Fruit fly (Drosophila melanogaster) whole organism, embryonic: Measurements from ENCODE around the gene Sec13.
A peak's percentile ranks its signal among the peaks of the same experiment; 100 is the strongest.

Source experiments
- Atf-2 ChIP-seq: fragments of 200-800 bp; sonication (Bioruptor generic); optimal IDR thresholded peaks from 2 replicates; lab custom pipeline; 2016; ENCODE audit warnings: missing biosample characterization, missing genetic modification characterization
- Atf6 ChIP-seq: fragments of 200-800 bp; sonication (Bioruptor generic); IDR thresholded peaks from 2 replicates; pipeline ENCODE4 v1.3.6; 2022; ENCODE audit warnings: missing biosample characterization, missing genetic modification characterization
- CG1024 ChIP-seq: fragments of 200-800 bp; sonication (Bioruptor generic); IDR thresholded peaks from 2 replicates; pipeline ENCODE4 v1.3.6; 2022; ENCODE audit warnings: missing biosample characterization, missing genetic modification characterization
- CG11723 ChIP-seq: fragments of 200-800 bp; sonication (Bioruptor generic); optimal IDR thresholded peaks from 2 replicates; lab custom pipeline; 2017; ENCODE audit warnings: missing biosample characterization, mild to moderate bottlenecking, missing genetic modification characterization
- CG14965 ChIP-seq: fragments of 200-800 bp; sonication (Bioruptor generic); optimal IDR thresholded peaks from 2 replicates; lab custom pipeline; 2016; ENCODE audit warnings: missing biosample characterization, missing genetic modification characterization, borderline replicate concordance
- CG1602 ChIP-seq: fragments of 200-800 bp; sonication (Bioruptor generic); optimal IDR thresholded peaks from 3 replicates; lab custom pipeline; 2016; ENCODE audit warnings: missing biosample characterization, missing genetic modification characterization
- CG17802 ChIP-seq: fragments of 200-800 bp; sonication (Bioruptor generic); optimal IDR thresholded peaks from 2 replicates; lab custom pipeline; 2018; ENCODE audit warnings: missing biosample characterization, mild to moderate bottlenecking, missing genetic modification characterization, moderate library complexity
- CG18262 ChIP-seq: fragments of 200-800 bp; optimal IDR thresholded peaks from 3 replicates; lab custom pipeline; 2019; ENCODE audit warnings: missing biosample characterization, mild to moderate bottlenecking, missing genetic modification characterization, moderate library complexity
- CG18476 ChIP-seq: fragments of 200-800 bp; sonication (Bioruptor generic); optimal IDR thresholded peaks from 2 replicates; lab custom pipeline; 2016; ENCODE audit warnings: missing biosample characterization, mild to moderate bottlenecking, missing genetic modification characterization
- CG2116 ChIP-seq: fragments of 200-800 bp; sonication (Bioruptor generic); optimal IDR thresholded peaks from 3 replicates; lab custom pipeline; 2018; ENCODE audit warnings: missing biosample characterization, mild to moderate bottlenecking, missing genetic modification characterization
- CG2889 ChIP-seq: fragments of 200-800 bp; sonication (Bioruptor generic); IDR thresholded peaks from 3 replicates; pipeline ENCODE4 v1.3.6; 2022; ENCODE audit warnings: missing biosample characterization, missing genetic modification characterization
- CG31388 ChIP-seq: fragments of 200-800 bp; sonication (Bioruptor generic); optimal IDR thresholded peaks from 2 replicates; lab custom pipeline; 2016; ENCODE audit warnings: missing biosample characterization, missing genetic modification characterization
- CG33557 ChIP-seq: fragments of 200-800 bp; sonication (Bioruptor generic); optimal IDR thresholded peaks from 2 replicates; lab custom pipeline; 2019; ENCODE audit warnings: missing biosample characterization, mild to moderate bottlenecking, missing genetic modification characterization, moderate library complexity
- CG43689 ChIP-seq: fragments of 200-800 bp; sonication (Bioruptor generic); IDR thresholded peaks from 2 replicates; pipeline ENCODE4 v1.3.6; 2022; ENCODE audit warnings: missing biosample characterization, missing genetic modification characterization
- CG4707 ChIP-seq: fragments of 200-800 bp; sonication (Bioruptor generic); optimal IDR thresholded peaks from 2 replicates; lab custom pipeline; 2018; ENCODE audit warnings: missing biosample characterization, mild to moderate bottlenecking, missing genetic modification characterization, moderate library complexity
- CG7372 ChIP-seq: fragments of 200-800 bp; sonication (Bioruptor generic); IDR thresholded peaks from 2 replicates; pipeline ENCODE4 v1.3.6; 2022; ENCODE audit warnings: missing biosample characterization, missing genetic modification characterization
- CG7987 ChIP-seq: fragments of 200-800 bp; sonication (Bioruptor generic); optimal IDR thresholded peaks from 2 replicates; lab custom pipeline; 2018; ENCODE audit warnings: missing biosample characterization, mild to moderate bottlenecking, missing genetic modification characterization, moderate library complexity
- CG8765 ChIP-seq: fragments of 200-800 bp; sonication (Bioruptor generic); IDR thresholded peaks from 2 replicates; pipeline ENCODE4 v1.3.6; 2022; ENCODE audit warnings: missing biosample characterization, missing genetic modification characterization
- CG9932 ChIP-seq: fragments of 200-800 bp; sonication (Bioruptor generic); IDR thresholded peaks from 2 replicates; pipeline ENCODE4 v1.3.6; 2022; ENCODE audit warnings: missing biosample characterization, missing genetic modification characterization
- CHES-1-like ChIP-seq: fragments of 200-800 bp; sonication (Bioruptor generic); optimal IDR thresholded peaks from 2 replicates; lab custom pipeline; 2016; ENCODE audit warnings: missing biosample characterization, missing genetic modification characterization
- CTCF ChIP-seq: fragments of 200-800 bp; sonication (Bioruptor generic); optimal IDR thresholded peaks from 2 replicates; lab custom pipeline; 2017; ENCODE audit warnings: missing biosample characterization, mild to moderate bottlenecking, missing genetic modification characterization, moderate library complexity
- D ChIP-seq, 2 experiments: fragments of 200-800 bp in 1 of 2; fragments of >200 bp in 1 of 2; sonication (Bioruptor generic) in 1 of 2; optimal IDR thresholded peaks; 2 replicates in 1 of 2; 3 replicates in 1 of 2; lab custom pipeline; 2017; ENCODE audit warnings: mild to moderate bottlenecking in 1 of 2, missing biosample characterization in 1 of 2, missing genetic modification characterization in 1 of 2, missing genetic modification reagents in 1 of 2
- Dek ChIP-seq: fragments of 200-800 bp; sonication (Bioruptor generic); optimal IDR thresholded peaks from 3 replicates; lab custom pipeline; 2019; ENCODE audit warnings: missing biosample characterization, mild to moderate bottlenecking, missing genetic modification characterization, moderate library complexity
- Dip2 ChIP-seq: fragments of 200-800 bp; sonication (Bioruptor generic); IDR thresholded peaks from 2 replicates; pipeline ENCODE4 v1.3.6; 2022; ENCODE audit warnings: missing biosample characterization, missing genetic modification characterization
- Fer1 ChIP-seq: fragments of 200-800 bp; sonication (Bioruptor generic); optimal IDR thresholded peaks from 2 replicates; lab custom pipeline; 2017; ENCODE audit warnings: missing biosample characterization, mild to moderate bottlenecking, missing genetic modification characterization
- Hr3 ChIP-seq: fragments of 200-800 bp; sonication (Bioruptor generic); optimal IDR thresholded peaks from 3 replicates; lab custom pipeline; 2016; ENCODE audit warnings: missing biosample characterization, missing genetic modification characterization
- Hr39 ChIP-seq: fragments of >200 bp; optimal IDR thresholded peaks from 2 replicates; lab custom pipeline; 2017
- NfI ChIP-seq: fragments of 200-800 bp; sonication (Bioruptor generic); optimal IDR thresholded peaks from 3 replicates; lab custom pipeline; 2018; ENCODE audit warnings: missing biosample characterization, mild to moderate bottlenecking, missing genetic modification characterization, moderate library complexity
- Opbp ChIP-seq: fragments of 200-800 bp; sonication (Bioruptor generic); IDR thresholded peaks from 3 replicates; pipeline ENCODE4 v1.3.6; 2022; ENCODE audit warnings: missing biosample characterization, missing genetic modification characterization; ENCODE audit not compliant: partially characterized antibody
- Vsx1 ChIP-seq: fragments of 200-800 bp; sonication (Bioruptor generic); optimal IDR thresholded peaks from 2 replicates; lab custom pipeline; 2017; ENCODE audit warnings: missing biosample characterization, mild to moderate bottlenecking, missing genetic modification characterization, missing genetic modification reagents
- ase ChIP-seq: fragments of 200-800 bp; sonication (Bioruptor generic); IDR thresholded peaks from 3 replicates; pipeline ENCODE4 v1.3.6; 2022; ENCODE audit warnings: missing biosample characterization, missing genetic modification characterization
- caup ChIP-seq: fragments of 200-800 bp; sonication (Bioruptor generic); optimal IDR thresholded peaks from 3 replicates; lab custom pipeline; 2017; ENCODE audit warnings: missing biosample characterization, mild to moderate bottlenecking, missing genetic modification characterization, moderate library complexity; ENCODE audit not compliant: severe bottlenecking
- gro ChIP-seq: fragments of 200-800 bp; sonication (Bioruptor generic); optimal IDR thresholded peaks from 2 replicates; lab custom pipeline; 2016; ENCODE audit warnings: missing biosample characterization, missing genetic modification characterization
- lilli ChIP-seq: fragments of 200-800 bp; sonication (Bioruptor generic); optimal IDR thresholded peaks from 3 replicates; lab custom pipeline; 2016; ENCODE audit warnings: missing biosample characterization, missing genetic modification characterization
- lola ChIP-seq, 3 experiments: fragments of >200 bp in 2 of 3; fragments of 200-800 bp in 1 of 3; sonication (Bioruptor generic) in 1 of 3; optimal IDR thresholded peaks; 2 replicates each; lab custom pipeline; 2017 to 2019; ENCODE audit warnings: missing biosample characterization in 3 of 3, missing genetic modification characterization in 3 of 3, mild to moderate bottlenecking in 1 of 3, moderate library complexity in 1 of 3
- lov ChIP-seq, 2 experiments: fragments of 200-800 bp in 1 of 2; fragments of >200 bp in 1 of 2; sonication (Bioruptor generic) in 1 of 2; IDR thresholded peaks in 1 of 2; optimal IDR thresholded peaks in 1 of 2; 2 replicates in 1 of 2; 3 replicates in 1 of 2; pipeline versions ENCODE4 v1.3.6 to Lab custom; 2017 to 2022; ENCODE audit warnings: missing biosample characterization in 1 of 2, missing genetic modification characterization in 1 of 2
- odd ChIP-seq: fragments of 200-800 bp; sonication (Bioruptor generic); optimal IDR thresholded peaks from 2 replicates; lab custom pipeline; 2017; ENCODE audit warnings: missing biosample characterization, mild to moderate bottlenecking, missing genetic modification characterization
- org-1 ChIP-seq: fragments of 200-800 bp; sonication (Bioruptor generic); optimal IDR thresholded peaks from 2 replicates; lab custom pipeline; 2017; ENCODE audit warnings: missing biosample characterization, missing genetic modification characterization
- otp ChIP-seq: fragments of 200-800 bp; sonication (Bioruptor generic); IDR thresholded peaks from 3 replicates; pipeline ENCODE4, ENCODE4 v1.3.6; 2022; ENCODE audit warnings: missing biosample characterization, missing genetic modification characterization
- pan ChIP-seq, 4 experiments: fragments of >200 bp in 3 of 4; fragments of 200-800 bp in 1 of 4; sonication (Bioruptor generic) in 1 of 4; optimal IDR thresholded peaks in 3 of 4; IDR thresholded peaks in 1 of 4; 2 replicates each; pipeline versions ENCODE4 v1.3.6 to Lab custom; 2017 to 2022; ENCODE audit warnings: missing biosample characterization in 2 of 4, missing genetic modification characterization in 2 of 4, mixed read lengths in 1 of 4
- pnt ChIP-seq: fragments of 200-800 bp; sonication (Bioruptor generic); optimal IDR thresholded peaks from 3 replicates; lab custom pipeline; 2016; ENCODE audit warnings: missing biosample characterization, missing genetic modification characterization
- repo ChIP-seq: fragments of 200-800 bp; sonication (Bioruptor generic); optimal IDR thresholded peaks from 2 replicates; lab custom pipeline; 2016; ENCODE audit warnings: missing biosample characterization, missing genetic modification characterization
- slbo ChIP-seq: fragments of 200-800 bp; sonication (Bioruptor generic); IDR thresholded peaks from 2 replicates; pipeline ENCODE4 v1.3.6; 2022; ENCODE audit warnings: missing biosample characterization, missing genetic modification characterization
- sqz ChIP-seq: fragments of 200-800 bp; sonication (Bioruptor generic); optimal IDR thresholded peaks from 3 replicates; lab custom pipeline; 2018; ENCODE audit warnings: missing biosample characterization, mild to moderate bottlenecking, missing genetic modification characterization
- tio ChIP-seq: fragments of 200-800 bp; sonication (Bioruptor generic); optimal IDR thresholded peaks from 2 replicates; lab custom pipeline; 2017; ENCODE audit warnings: missing biosample characterization, missing genetic modification characterization, inconsistent platforms
- unpg ChIP-seq: fragments of 200-800 bp; sonication (Bioruptor generic); optimal IDR thresholded peaks from 3 replicates; lab custom pipeline; 2018; ENCODE audit warnings: missing biosample characterization, mild to moderate bottlenecking, missing genetic modification characterization, moderate library complexity
- vnd ChIP-seq: fragments of 200-800 bp; sonication (Bioruptor generic); IDR thresholded peaks from 3 replicates; pipeline ENCODE4 v1.3.6; 2022; ENCODE audit warnings: missing biosample characterization, missing genetic modification characterization; ENCODE audit not compliant: partially characterized antibody
- wor ChIP-seq: fragments of 200-800 bp; sonication (Bioruptor generic); IDR thresholded peaks from 2 replicates; pipeline ENCODE4 v1.3.6; 2022; ENCODE audit warnings: missing biosample characterization, missing genetic modification characterization
- zfh2 ChIP-seq: fragments of 200-800 bp; sonication (Bioruptor generic); optimal IDR thresholded peaks from 2 replicates; lab custom pipeline; 2016; ENCODE audit warnings: missing biosample characterization, missing genetic modification characterization

Sec13 gene

DNA sequence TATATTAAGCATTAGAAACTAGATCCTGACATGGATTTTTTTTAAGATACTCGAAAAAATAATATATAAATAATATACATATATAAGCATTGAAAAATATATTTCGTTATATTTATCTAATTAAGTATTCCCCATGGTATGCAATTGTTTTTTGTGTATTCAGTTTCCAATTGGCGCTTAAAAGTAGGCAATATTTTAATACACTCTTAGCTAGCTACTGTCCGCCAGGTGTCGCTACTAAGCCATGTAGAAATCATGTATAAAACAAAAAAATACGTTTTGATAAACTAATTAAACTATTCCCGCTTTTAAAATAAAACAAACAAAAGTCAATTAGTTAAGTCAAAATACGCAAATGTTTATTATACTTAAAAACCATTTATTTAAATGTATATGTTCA, 24.8 kb upstream of the Sec13 start (continued):
- no peak for TF ChIP-seq CG8765 (GFP tag; lab: Robert Waterston, UW)
- TF ChIP-seq D (optimal IDR thresholded peaks at IDR 0.05; lab: Kevin White, UChicago), result no peak
- peak; percentile 51 for TF ChIP-seq D (GFP tag; optimal IDR thresholded peaks at IDR 0.05; lab: Kevin White, UChicago)
- peak; percentile 30 for TF ChIP-seq Hr3
- TF ChIP-seq sqz (GFP tag; lab: Kevin White, UChicago), result peak; percentile 52
- TF ChIP-seq ase (GFP tag; lab: Robert Waterston, UW), result peak; percentile 45; the same call in 1 of the 3 replicates
- no peak for TF ChIP-seq CG31388 (GFP tag; lab: Kevin White, UChicago)
- TF ChIP-seq repo (GFP tag; lab: Kevin White, UChicago), result peak; percentile 5
- peak; percentile 86 for TF ChIP-seq CG7987 (GFP tag; lab: Kevin White, UChicago)
- peak; percentile 72 for TF ChIP-seq Fer1
- no peak for TF ChIP-seq Dek (tag; lab: Kevin White, UChicago)
- TF ChIP-seq slbo (GFP tag; lab: Robert Waterston, UW), result peak; percentile 47; the same call in 1 of the 2 replicates
- peak; percentile 66 for TF ChIP-seq CG17802 (tag; lab: Kevin White, UChicago)
- no peak for TF ChIP-seq CG1024 (GFP tag; lab: Robert Waterston, UW)
- peak; percentile 65 for TF ChIP-seq CG33557
- peak; percentile 22 for TF ChIP-seq tio (GFP tag; lab: Kevin White, UChicago)
- TF ChIP-seq Vsx1, result peak; percentile 77
- peak; percentile 44 for TF ChIP-seq unpg (GFP tag; lab: Kevin White, UChicago)
- TF ChIP-seq caup, result peak; percentile 73
- no peak for TF ChIP-seq pnt (GFP tag; lab: Kevin White, UChicago)
- TF ChIP-seq CTCF (GFP tag; lab: Kevin White, UChicago), result peak; percentile 98
- TF ChIP-seq CG7372 (GFP tag; lab: Robert Waterston, UW), result no peak; the same call in 1 of the 2 replicates
- TF ChIP-seq CG2116 (GFP tag; lab: Kevin White, UChicago), result no peak
- TF ChIP-seq lov (optimal IDR thresholded peaks at IDR 0.05; lab: Kevin White, UChicago), result no peak
- TF ChIP-seq lov (GFP tag; IDR thresholded peaks at IDR 0.05; lab: Robert Waterston, UW), result no peak
- peak; percentile 73 for TF ChIP-seq CG4707
- TF ChIP-seq NfI, result peak; percentile 77
- TF ChIP-seq gro (GFP tag; lab: Kevin White, UChicago), result no peak
- no peak for TF ChIP-seq Dip2
- TF ChIP-seq pan (optimal IDR thresholded peaks at IDR 0.05; lab: Kevin White, UChicago), result no peak
- TF ChIP-seq pan (GFP tag; optimal IDR thresholded peaks at IDR 0.05 in 1 of 2, IDR thresholded peaks at IDR 0.05 in 1 of 2), result peak in 1 of 2 experiments; percentile 11
- TF ChIP-seq vnd (GFP tag; lab: Robert Waterston, UW), result no peak
- peak; percentile 57 for TF ChIP-seq CG18262
- no peak for TF ChIP-seq Atf6 (GFP tag; lab: Robert Waterston, UW)
- TF ChIP-seq otp (GFP tag; lab: Robert Waterston, UW), result peak; percentile 47; the same call in 1 of the 3 replicates
- TF ChIP-seq CHES-1-like (GFP tag; lab: Kevin White, UChicago), result no peak
- no peak for TF ChIP-seq lola (GFP tag; optimal IDR thresholded peaks at IDR 0.05; lab: Kevin White, UChicago)
- TF ChIP-seq CG1602 (GFP tag; lab: Kevin White, UChicago), result peak; percentile 38
- TF ChIP-seq Opbp (GFP tag; lab: Robert Waterston, UW), result peak; percentile 42; the same call in 1 of the 3 replicates
- TF ChIP-seq CG9932 (GFP tag; lab: Robert Waterston, UW), result peak; percentile 32; the same call in 1 of the 2 replicates
- no peak for TF ChIP-seq CG11723 (GFP tag; lab: Kevin White, UChicago)
- no peak for TF ChIP-seq wor (GFP tag; lab: Robert Waterston, UW)
- no peak for TF ChIP-seq CG2889 (GFP tag; lab: Robert Waterston, UW)
- TF ChIP-seq lilli (GFP tag; lab: Kevin White, UChicago), result peak; percentile 3
- TF ChIP-seq CG14965, result peak; percentile 99
- no peak for TF ChIP-seq zfh2 (GFP tag; lab: Kevin White, UChicago)
- TF ChIP-seq org-1, result no peak
- peak; percentile 24 for TF ChIP-seq odd (GFP tag; lab: Kevin White, UChicago)
- no peak for TF ChIP-seq Atf-2 (GFP tag; lab: Kevin White, UChicago)
- 0 out of 2 replicates have a peak, but pooled peaks have one; percentile 7 for TF ChIP-seq CG43689 (GFP tag; lab: Robert Waterston, UW)
- peak; percentile 36 for TF ChIP-seq CG18476 (GFP tag; lab: Kevin White, UChicago)
- TF ChIP-seq Hr39, result no peak
